Fruit fly (Drosophila melanogaster) Kc167 (cell line): ENCODE measurements around the gene to.

Source experiments
- Sin3A ChIP-seq: fragments of >200 bp; optimal IDR thresholded peaks from 2 replicates; lab custom pipeline; 2018; ENCODE audit warnings: missing external identifiers
- h ChIP-seq: fragments of >200 bp; optimal IDR thresholded peaks from 3 replicates; lab custom pipeline; 2018; ENCODE audit warnings: missing external identifiers
- insv ChIP-seq: fragments of >200 bp; optimal IDR thresholded peaks from 3 replicates; lab custom pipeline; 2018; ENCODE audit warnings: missing external identifiers

DNA sequence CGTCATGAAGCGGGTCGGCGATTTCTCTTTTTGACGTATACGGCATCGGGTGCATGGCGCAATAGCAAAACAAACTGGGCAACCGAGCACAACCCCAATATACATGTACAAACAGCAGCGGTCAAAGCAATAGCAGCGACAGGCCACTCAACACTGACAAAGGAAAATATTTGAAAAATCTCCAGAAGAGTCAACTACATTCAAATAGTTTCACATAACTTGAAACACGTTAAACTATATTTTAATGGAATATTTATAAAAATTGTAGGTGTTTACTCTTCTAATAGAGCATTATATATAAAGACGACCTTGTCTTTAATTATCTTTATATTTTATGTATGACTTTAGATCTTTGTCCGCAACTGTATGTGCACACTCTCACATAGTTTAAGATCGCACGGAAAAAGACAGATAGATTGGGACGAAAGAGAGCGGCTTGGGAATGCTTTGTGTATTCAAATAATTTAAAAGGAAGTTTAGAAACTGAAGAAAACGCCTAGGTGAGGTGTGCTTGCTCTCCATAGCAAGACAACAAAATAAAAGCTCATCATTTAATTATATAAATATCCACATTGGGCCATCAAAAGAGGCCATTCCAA is 32.5 kb upstream of the to start:
- no peak for TF ChIP-seq Sin3A (lab: Kevin White, UChicago)
- no peak for TF ChIP-seq h (lab: Kevin White, UChicago)
- TF ChIP-seq insv (lab: Kevin White, UChicago): no peak
